Worm (Caenorhabditis elegans) whole organism, mixed stage, embryonic: Measurements from ENCODE around the gene C27B7.9.

Experiments used
- M03D4.4 ChIP-seq: sonication (generic microtip); optimal IDR thresholded peaks from 2 replicates; lab custom pipeline; 2017; ENCODE audit warnings: mild to moderate bottlenecking, missing genetic modification characterization, missing compliant biosample characterization
- bed-3 ChIP-seq: fragments of 200-800 bp; sonication (Bioruptor generic); optimal IDR thresholded peaks from 3 replicates; lab custom pipeline; 2018; ENCODE audit warnings: mild to moderate bottlenecking, missing genetic modification characterization, moderate library complexity, missing compliant biosample characterization
- blmp-1 ChIP-seq: fragments of 150-350 bp; optimal IDR thresholded peaks from 2 replicates; lab custom pipeline; 2014; ENCODE audit warnings: missing biosample characterization, missing genetic modification characterization
- ceh-39 ChIP-seq: fragments of 150-350 bp; optimal IDR thresholded peaks from 2 replicates; lab custom pipeline; 2014; ENCODE audit warnings: missing biosample characterization, missing genetic modification characterization
- ceh-43 ChIP-seq: fragments of 200-800 bp; sonication (Bioruptor generic); optimal IDR thresholded peaks from 2 replicates; lab custom pipeline; 2018; ENCODE audit warnings: mild to moderate bottlenecking, missing genetic modification characterization, moderate library complexity, missing compliant biosample characterization
- ceh-83 ChIP-seq: fragments of 200-800 bp; sonication (Bioruptor generic); optimal IDR thresholded peaks from 2 replicates; lab custom pipeline; 2018; ENCODE audit warnings: mild to moderate bottlenecking, missing genetic modification characterization, missing compliant biosample characterization
- ces-1 ChIP-seq: fragments of 150-350 bp; optimal IDR thresholded peaks from 2 replicates; lab custom pipeline; 2014; ENCODE audit warnings: missing biosample characterization, missing genetic modification reagents, missing genetic modification characterization
- cnd-1 ChIP-seq: fragments of 200-800 bp; sonication (Bioruptor generic); optimal IDR thresholded peaks from 2 replicates; lab custom pipeline; 2018; ENCODE audit warnings: mild to moderate bottlenecking, missing genetic modification characterization, missing compliant biosample characterization
- drap-1 ChIP-seq: fragments of 200-800 bp; sonication (Bioruptor generic); optimal IDR thresholded peaks from 3 replicates; lab custom pipeline; 2018; ENCODE audit warnings: mild to moderate bottlenecking, missing genetic modification characterization, missing compliant biosample characterization
- elt-1 ChIP-seq: sonication (generic microtip); optimal IDR thresholded peaks from 2 replicates; lab custom pipeline; 2017; ENCODE audit warnings: missing genetic modification characterization, mild to moderate bottlenecking, missing compliant biosample characterization, antibody characterized with exemption, moderate library complexity, borderline replicate concordance; ENCODE audit not compliant: insufficient read depth
- elt-3 ChIP-seq: fragments of 150-350 bp; optimal IDR thresholded peaks from 2 replicates; lab custom pipeline; 2014; ENCODE audit warnings: missing biosample characterization, missing genetic modification characterization
- flh-1 ChIP-seq: fragments of 200-800 bp; sonication (Bioruptor generic); optimal IDR thresholded peaks from 2 replicates; lab custom pipeline; 2018; ENCODE audit warnings: mild to moderate bottlenecking, missing genetic modification characterization, moderate library complexity, missing compliant biosample characterization
- ham-2 ChIP-seq: fragments of 200-800 bp; sonication (Bioruptor generic); optimal IDR thresholded peaks from 2 replicates; lab custom pipeline; 2018; ENCODE audit warnings: mild to moderate bottlenecking, missing genetic modification characterization, missing compliant biosample characterization
- hlh-1 ChIP-seq: fragments of 150-350 bp; optimal IDR thresholded peaks from 2 replicates; lab custom pipeline; 2014; ENCODE audit warnings: missing biosample characterization, missing genetic modification reagents, missing genetic modification characterization
- lin-13 ChIP-seq: fragments of 150-350 bp; optimal IDR thresholded peaks from 2 replicates; lab custom pipeline; 2014; ENCODE audit warnings: missing biosample characterization, missing genetic modification characterization
- lin-32 ChIP-seq: fragments of 200-800 bp; sonication (Bioruptor generic); optimal IDR thresholded peaks from 2 replicates; lab custom pipeline; 2018; ENCODE audit warnings: mild to moderate bottlenecking, missing genetic modification characterization, missing compliant biosample characterization
- lsy-2 ChIP-seq: fragments of 150-350 bp; optimal IDR thresholded peaks from 2 replicates; lab custom pipeline; 2014; ENCODE audit warnings: missing biosample characterization, missing genetic modification characterization
- mab-5 ChIP-seq: fragments of 150-350 bp; optimal IDR thresholded peaks from 2 replicates; lab custom pipeline; 2014; ENCODE audit warnings: missing biosample characterization, missing genetic modification characterization
- mep-1 ChIP-seq: fragments of 150-350 bp; optimal IDR thresholded peaks from 2 replicates; lab custom pipeline; 2017; ENCODE audit warnings: missing biosample characterization, missing genetic modification reagents, missing genetic modification characterization, inconsistent platforms
- mls-2 ChIP-seq: sonication (generic microtip); optimal IDR thresholded peaks from 2 replicates; lab custom pipeline; 2016; ENCODE audit warnings: mild to moderate bottlenecking, missing genetic modification characterization, moderate library complexity, missing compliant biosample characterization
- nhr-12 ChIP-seq: fragments of 150-350 bp; optimal IDR thresholded peaks from 2 replicates; lab custom pipeline; 2014; ENCODE audit warnings: missing biosample characterization, missing genetic modification characterization
- nhr-2 ChIP-seq: fragments of 150-350 bp; optimal IDR thresholded peaks from 2 replicates; lab custom pipeline; 2014; ENCODE audit warnings: missing biosample characterization, missing genetic modification characterization
- nhr-76 ChIP-seq: sonication (generic microtip); optimal IDR thresholded peaks from 2 replicates; lab custom pipeline; 2017; ENCODE audit warnings: missing biosample characterization, missing genetic modification characterization
- pha-4 ChIP-seq: fragments of 150-350 bp; optimal IDR thresholded peaks from 2 replicates; lab custom pipeline; 2018; ENCODE audit warnings: missing biosample characterization, missing genetic modification reagents, missing genetic modification characterization
- sem-2 ChIP-seq: fragments of 200-800 bp; sonication (Bioruptor generic); optimal IDR thresholded peaks from 2 replicates; lab custom pipeline; 2018; ENCODE audit warnings: mild to moderate bottlenecking, missing genetic modification characterization, missing compliant biosample characterization
- snpc-4 ChIP-seq: fragments of 150-350 bp; optimal IDR thresholded peaks from 2 replicates; lab custom pipeline; 2014; ENCODE audit warnings: missing biosample characterization, missing genetic modification characterization
- sptf-1 ChIP-seq: sonication (generic microtip); optimal IDR thresholded peaks from 2 replicates; lab custom pipeline; 2017; ENCODE audit warnings: mild to moderate bottlenecking, missing genetic modification characterization, moderate library complexity, missing compliant biosample characterization
- tbx-8 ChIP-seq: fragments of 200-800 bp; sonication (Bioruptor generic); optimal IDR thresholded peaks from 2 replicates; lab custom pipeline; 2018; ENCODE audit warnings: mild to moderate bottlenecking, missing genetic modification characterization, moderate library complexity, missing compliant biosample characterization
- unc-120 ChIP-seq: sonication (generic microtip); optimal IDR thresholded peaks from 2 replicates; lab custom pipeline; 2017; ENCODE audit warnings: missing genetic modification characterization, missing compliant biosample characterization; ENCODE audit not compliant: poor library complexity, severe bottlenecking
- unc-39 ChIP-seq: fragments of 150-350 bp; optimal IDR thresholded peaks from 2 replicates; lab custom pipeline; 2014; ENCODE audit warnings: missing biosample characterization, missing genetic modification characterization
- unc-62 ChIP-seq: fragments of 150-350 bp; optimal IDR thresholded peaks from 2 replicates; lab custom pipeline; 2014; ENCODE audit warnings: missing biosample characterization, missing genetic modification reagents, missing genetic modification characterization
- zip-8 ChIP-seq: fragments of 150-350 bp; optimal IDR thresholded peaks from 2 replicates; lab custom pipeline; 2014; ENCODE audit warnings: missing biosample characterization, missing genetic modification characterization

Gene C27B7.9

ce11 chrIV:8949078-8950039, 33.4 kb upstream of the C27B7.9 start:
- no peak for TF ChIP-seq nhr-2 (tag; lab: Kevin White, UChicago)
- TF ChIP-seq sem-2 (GFP tag; lab: Kevin White, UChicago) = no peak
- TF ChIP-seq, all 35 proteins: peak for 0

- TF ChIP-seq flh-1 (GFP tag; lab: Kevin White, UChicago) (no peak), ces-1 (GFP tag; lab: Kevin White, UChicago) (no peak), ceh-43 (GFP tag; lab: Kevin White, UChicago) (no peak), unc-120 (tag; lab: Kevin White, UChicago) (peak; percentile 50), zip-8 (tag; lab: Kevin White, UChicago) (no peak), unc-39 (tag; lab: Kevin White, UChicago) (no peak), mab-5 (tag; lab: Kevin White, UChicago) (peak; percentile 37), sem-2 (GFP tag; lab: Kevin White, UChicago) (no peak), tbx-8 (GFP tag; lab: Kevin White, UChicago) (no peak), unc-62 (GFP tag; lab: Kevin White, UChicago) (peak; percentile 33), ham-2 (GFP tag; lab: Kevin White, UChicago) (no peak), mep-1 (tag; lab: Kevin White, UChicago) (no peak), elt-3 (tag; lab: Kevin White, UChicago) (no peak), sptf-1 (no peak), bed-3 (GFP tag; lab: Kevin White, UChicago) (no peak)
Measured at ce11 chrIV:8947146-8947545, 31.2 kb upstream of the C27B7.9 start.

- TF ChIP-seq ces-1 (GFP tag; lab: Kevin White, UChicago) = peak; percentile 73
- no peak for TF ChIP-seq nhr-76 (tag; lab: Kevin White, UChicago)
Measured at ce11 chrIV:8943430-8943829, 27.5 kb upstream of the C27B7.9 start.

- TF ChIP-seq nhr-12 (tag; lab: Kevin White, UChicago) = no peak
- no peak for TF ChIP-seq ces-1 (GFP tag; lab: Kevin White, UChicago)
- no peak for TF ChIP-seq sptf-1
- no peak for TF ChIP-seq drap-1 (GFP tag; lab: Kevin White, UChicago)
- no peak for TF ChIP-seq cnd-1 (tag; lab: Kevin White, UChicago)
- no peak for TF ChIP-seq nhr-76 (tag; lab: Kevin White, UChicago)
- no peak for TF ChIP-seq lsy-2
- TF ChIP-seq lin-32 = no peak
- TF ChIP-seq elt-1 (tag; lab: Kevin White, UChicago) = no peak
- TF ChIP-seq snpc-4 = no peak
- TF ChIP-seq unc-39 (tag; lab: Kevin White, UChicago) = no peak
- no peak for TF ChIP-seq ceh-39 (tag; lab: Kevin White, UChicago)
- no peak for TF ChIP-seq elt-3 (tag; lab: Kevin White, UChicago)
- TF ChIP-seq, all 35 proteins: peak for 0
Measured at ce11 chrIV:8933575-8933974, 17.7 kb upstream of the C27B7.9 start, which contains the start of gene D1046.4. D1046.4 (plus strand) TSS chrIV:8933875.

ce11 chrIV:8929942-8930492, 14.1 kb upstream of the C27B7.9 start, which contains the start of the genes D1046.18 and slc-25A26:
D1046.18 (plus strand) TSS chrIV:8930242.
slc-25A26 (plus strand) TSS chrIV:8930442.
- TF ChIP-seq bed-3 (GFP tag; lab: Kevin White, UChicago) (no peak), lin-13 (tag; lab: Kevin White, UChicago) (no peak), lin-32 (no peak), zip-8 (tag; lab: Kevin White, UChicago) (no peak)
- TF ChIP-seq, all 35 proteins: peak for 0

- TF ChIP-seq blmp-1 (tag; lab: Kevin White, UChicago) = no peak
- peak; percentile 92 for TF ChIP-seq unc-120 (tag; lab: Kevin White, UChicago)
- peak; percentile 97 for TF ChIP-seq ceh-43 (GFP tag; lab: Kevin White, UChicago)
- no peak for TF ChIP-seq zip-8 (tag; lab: Kevin White, UChicago)
- TF ChIP-seq flh-1 (GFP tag; lab: Kevin White, UChicago) = peak; percentile 95
- TF ChIP-seq lin-32 = peak; percentile 96
- peak; percentile 59 for TF ChIP-seq lin-13 (tag; lab: Kevin White, UChicago)
- peak; percentile 74 for TF ChIP-seq hlh-1 (tag; lab: Kevin White, UChicago)
- peak; percentile 98 for TF ChIP-seq ceh-83
- peak; percentile 96 for TF ChIP-seq ham-2 (GFP tag; lab: Kevin White, UChicago)
- TF ChIP-seq snpc-4 = no peak
- peak; percentile 4 for TF ChIP-seq ces-1 (GFP tag; lab: Kevin White, UChicago)
- peak; percentile 97 for TF ChIP-seq drap-1 (GFP tag; lab: Kevin White, UChicago)
- peak; percentile 43 for TF ChIP-seq lsy-2
- peak; percentile 10 for TF ChIP-seq nhr-2 (tag; lab: Kevin White, UChicago)
- TF ChIP-seq mep-1 (tag; lab: Kevin White, UChicago) = peak; percentile 58
- peak; percentile 98 for TF ChIP-seq mls-2 (tag; lab: Kevin White, UChicago)
- TF ChIP-seq bed-3 (GFP tag; lab: Kevin White, UChicago) = peak; percentile 94
- TF ChIP-seq elt-3 (tag; lab: Kevin White, UChicago) = peak; percentile 64
- TF ChIP-seq mab-5 (tag; lab: Kevin White, UChicago) = peak; percentile 34
- TF ChIP-seq cnd-1 (tag; lab: Kevin White, UChicago) = peak; percentile 98
- no peak for TF ChIP-seq unc-39 (tag; lab: Kevin White, UChicago)
- TF ChIP-seq M03D4.4 (tag; lab: Kevin White, UChicago) = peak; percentile 97
- no peak for TF ChIP-seq ceh-39 (tag; lab: Kevin White, UChicago)
- peak; percentile 68 for TF ChIP-seq pha-4 (tag; lab: Kevin White, UChicago)
- TF ChIP-seq elt-1 (tag; lab: Kevin White, UChicago) = no peak
Measured at ce11 chrIV:8927093-8927492, 11.2 kb upstream of the C27B7.9 start.
